Fruit fly (Drosophila melanogaster) whole organism: ENCODE results near the gene CG33159.

Experiments
- CG8478 ChIP-seq: fragments of >200 bp; optimal IDR thresholded peaks from 2 replicates; lab custom pipeline; 2018; ENCODE audit warnings: inconsistent platforms
- psq ChIP-seq: fragments of >200 bp; optimal IDR thresholded peaks from 2 replicates; lab custom pipeline; 2017
- usp ChIP-seq: fragments of >200 bp; optimal IDR thresholded peaks from 2 replicates; lab custom pipeline; 2017; ENCODE audit warnings: missing biosample characterization, missing genetic modification characterization, mixed read lengths

DNA sequence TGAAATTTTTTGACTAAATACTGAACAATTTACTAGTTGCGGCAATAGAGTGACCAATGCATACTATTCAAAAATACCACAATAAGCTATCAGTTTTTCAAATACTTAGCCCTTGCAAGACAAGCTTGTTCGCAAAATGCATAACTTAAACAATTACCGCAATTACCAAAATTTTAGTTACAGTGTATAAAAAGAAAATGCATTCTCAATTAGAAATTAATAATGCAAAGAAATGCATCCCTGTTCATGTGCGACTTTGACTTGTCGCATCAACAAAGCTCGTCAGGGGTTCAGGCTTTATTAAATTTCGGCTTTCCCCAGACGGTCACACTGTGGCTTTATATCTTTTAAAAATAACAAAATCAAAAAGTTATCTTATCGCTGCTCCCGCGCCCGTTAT, 14.6 kb upstream of the CG33159 start, which contains the start of the genes hob and nSMase:
- TF ChIP-seq CG8478 (lab: Kevin White, UChicago) (no peak), usp (GFP tag; lab: Kevin White, UChicago) (no peak), psq (lab: Kevin White, UChicago) (no peak)
